Worm (Caenorhabditis elegans) whole organism, late embryonic: ENCODE data around the gene F20A1.2.

Source experiments
- Y22D7AL.16 ChIP-seq: sonication (generic microtip); optimal IDR thresholded peaks from 2 replicates; lab custom pipeline; 2016; ENCODE audit warnings: missing genetic modification characterization, missing compliant biosample characterization
- ama-1 ChIP-seq: fragments of 150-350 bp; optimal IDR thresholded peaks from 2 replicates; lab custom pipeline; 2014
- ceh-31 ChIP-seq: sonication (generic microtip); optimal IDR thresholded peaks from 2 replicates; lab custom pipeline; 2016; ENCODE audit warnings: missing genetic modification characterization, missing compliant biosample characterization
- ceh-48 ChIP-seq: sonication (generic microtip); optimal IDR thresholded peaks from 2 replicates; lab custom pipeline; 2016; ENCODE audit warnings: missing genetic modification characterization, inconsistent platforms, missing compliant biosample characterization
- ceh-9 ChIP-seq: sonication (generic microtip); optimal IDR thresholded peaks from 2 replicates; lab custom pipeline; 2016; ENCODE audit warnings: mild to moderate bottlenecking, missing genetic modification characterization, inconsistent platforms, missing compliant biosample characterization
- che-1 ChIP-seq: sonication (generic microtip); optimal IDR thresholded peaks from 2 replicates; lab custom pipeline; 2016; ENCODE audit warnings: mild to moderate bottlenecking, missing genetic modification characterization, missing compliant biosample characterization
- ets-4 ChIP-seq: sonication (generic microtip); optimal IDR thresholded peaks from 2 replicates; lab custom pipeline; 2016; ENCODE audit warnings: missing genetic modification characterization, missing compliant biosample characterization
- eyg-1 ChIP-seq: sonication (generic microtip); optimal IDR thresholded peaks from 2 replicates; lab custom pipeline; 2016; ENCODE audit warnings: missing genotype, missing genetic modification characterization, missing compliant biosample characterization
- fax-1 ChIP-seq: sonication (generic microtip); optimal IDR thresholded peaks from 2 replicates; lab custom pipeline; 2016; ENCODE audit warnings: missing genotype, missing genetic modification characterization, missing compliant biosample characterization
- pag-3 ChIP-seq: sonication (generic microtip); optimal IDR thresholded peaks from 2 replicates; lab custom pipeline; 2016; ENCODE audit warnings: missing compliant biosample characterization, missing genetic modification characterization, borderline replicate concordance
- pha-4 ChIP-seq: fragments of 150-350 bp; optimal IDR thresholded peaks from 2 replicates; lab custom pipeline; 2018; ENCODE audit warnings: missing biosample characterization, missing genetic modification reagents, missing genetic modification characterization
- sox-2 ChIP-seq: fragments of 200-800 bp; sonication (Bioruptor generic); IDR thresholded peaks from 2 replicates; pipeline ENCODE4 v1.3.6; 2022; ENCODE audit warnings: missing genetic modification reagents, missing genetic modification characterization, missing compliant biosample characterization
- tbx-7 ChIP-seq: sonication (generic microtip); optimal IDR thresholded peaks from 2 replicates; lab custom pipeline; 2016; ENCODE audit warnings: missing genotype, missing genetic modification characterization, missing compliant biosample characterization
- zip-5 ChIP-seq: sonication (generic microtip); optimal IDR thresholded peaks from 2 replicates; lab custom pipeline; 2016; ENCODE audit warnings: missing genetic modification characterization, missing compliant biosample characterization

DNA sequence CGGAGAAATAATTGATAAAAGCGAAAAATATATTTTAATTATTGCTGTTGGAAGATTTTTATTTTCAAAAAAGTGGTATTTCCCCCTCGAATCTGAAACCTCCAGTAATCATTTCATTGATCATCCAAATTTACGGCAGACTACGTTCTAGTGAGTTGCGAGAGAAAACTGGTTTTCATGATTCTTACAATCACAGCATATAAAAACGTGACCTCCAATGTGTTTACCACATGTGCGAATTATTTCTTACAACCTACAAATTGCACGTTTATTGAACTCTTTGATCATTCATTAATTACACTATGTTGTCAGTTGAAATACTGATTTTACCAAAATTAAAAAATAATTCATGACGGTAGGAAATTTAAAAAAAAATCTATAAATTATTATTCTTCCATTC is 43.1 kb downstream of the F20A1.2 start:
- TF ChIP-seq ets-4 (tag; lab: Kevin White, UChicago) = no peak
- TF ChIP-seq eyg-1 (tag; lab: Kevin White, UChicago) = no peak
- no peak for TF ChIP-seq zip-5 (tag; lab: Kevin White, UChicago)
- no peak for TF ChIP-seq tbx-7 (tag; lab: Kevin White, UChicago)
- no peak for TF ChIP-seq ceh-9
- TF ChIP-seq che-1 (tag; lab: Kevin White, UChicago) = no peak
- TF ChIP-seq ceh-31 = no peak
- TF ChIP-seq ceh-48 = no peak
- TF ChIP-seq fax-1 = no peak
- TF ChIP-seq pha-4 = no peak
- no peak for TF ChIP-seq ama-1 (lab: Kevin White, UChicago)
- no peak for TF ChIP-seq Y22D7AL.16 (tag; lab: Kevin White, UChicago)
- TF ChIP-seq pag-3 = no peak
- TF ChIP-seq sox-2 (GFP tag; lab: Robert Waterston, UW) = no peak
